Fruit fly (Drosophila melanogaster) whole organism, embryonic: ENCODE measurements around the gene Wee1.

ENCODE experiments used
- Bdp1 ChIP-seq: fragments of 200-800 bp; sonication (Bioruptor generic); optimal IDR thresholded peaks from 3 replicates; lab custom pipeline; 2016; ENCODE audit warnings: missing biosample characterization, missing genetic modification characterization
- Bgb ChIP-seq: fragments of 200-800 bp; sonication (Bioruptor generic); IDR thresholded peaks from 2 replicates; pipeline ENCODE4 v1.3.6; 2022; ENCODE audit warnings: missing biosample characterization, missing genetic modification characterization; ENCODE audit not compliant: partially characterized antibody
- CG10366 ChIP-seq: fragments of 200-800 bp; sonication (Bioruptor generic); IDR thresholded peaks from 2 replicates; pipeline ENCODE4 v1.3.6; 2022; ENCODE audit warnings: missing biosample characterization, missing genetic modification characterization
- CG11398 ChIP-seq: fragments of 200-800 bp; sonication (Bioruptor generic); optimal IDR thresholded peaks from 2 replicates; lab custom pipeline; 2016; ENCODE audit warnings: missing biosample characterization, missing genetic modification characterization
- CG11723 ChIP-seq: fragments of 200-800 bp; sonication (Bioruptor generic); optimal IDR thresholded peaks from 2 replicates; lab custom pipeline; 2017; ENCODE audit warnings: missing biosample characterization, mild to moderate bottlenecking, missing genetic modification characterization
- CG12391 ChIP-seq: fragments of 200-800 bp; sonication (Bioruptor generic); optimal IDR thresholded peaks from 3 replicates; lab custom pipeline; 2018; ENCODE audit warnings: missing biosample characterization, mild to moderate bottlenecking, missing genetic modification characterization, moderate library complexity
- CG12942 ChIP-seq: fragments of 200-800 bp; sonication (Bioruptor generic); optimal IDR thresholded peaks from 3 replicates; lab custom pipeline; 2016; ENCODE audit warnings: missing biosample characterization, missing genetic modification characterization
- CG13894 ChIP-seq: fragments of 200-800 bp; sonication (Bioruptor generic); optimal IDR thresholded peaks from 3 replicates; lab custom pipeline; 2018; ENCODE audit warnings: missing biosample characterization, mild to moderate bottlenecking, missing genetic modification characterization, moderate library complexity
- CG17328 ChIP-seq: fragments of 200-800 bp; sonication (Bioruptor generic); IDR thresholded peaks from 2 replicates; pipeline ENCODE4 v1.3.6; 2022; ENCODE audit warnings: missing biosample characterization, missing genetic modification characterization
- CG17359 ChIP-seq: fragments of 200-800 bp; sonication (Bioruptor generic); optimal IDR thresholded peaks from 3 replicates; lab custom pipeline; 2018; ENCODE audit warnings: missing biosample characterization, mild to moderate bottlenecking, missing genetic modification characterization, moderate library complexity
- CG18619 ChIP-seq: fragments of 200-800 bp; sonication (Bioruptor generic); optimal IDR thresholded peaks from 3 replicates; lab custom pipeline; 2017; ENCODE audit warnings: missing biosample characterization, mild to moderate bottlenecking, missing genetic modification characterization
- CG3163 ChIP-seq: fragments of 200-800 bp; sonication (Bioruptor generic); optimal IDR thresholded peaks from 3 replicates; lab custom pipeline; 2016; ENCODE audit warnings: missing biosample characterization, missing genetic modification characterization
- CG33557 ChIP-seq: fragments of 200-800 bp; sonication (Bioruptor generic); optimal IDR thresholded peaks from 2 replicates; lab custom pipeline; 2019; ENCODE audit warnings: missing biosample characterization, mild to moderate bottlenecking, missing genetic modification characterization, moderate library complexity
- CG34422 ChIP-seq: fragments of 200-800 bp; sonication (Bioruptor generic); IDR thresholded peaks from 3 replicates; pipeline ENCODE4 v1.3.6; 2022; ENCODE audit warnings: missing biosample characterization, missing genetic modification characterization
- CG4282 ChIP-seq: fragments of 200-800 bp; sonication (Bioruptor generic); optimal IDR thresholded peaks from 2 replicates; lab custom pipeline; 2016; ENCODE audit warnings: missing biosample characterization, missing genetic modification characterization
- CG6254 ChIP-seq: fragments of 200-800 bp; sonication (Bioruptor generic); optimal IDR thresholded peaks from 3 replicates; lab custom pipeline; 2017; ENCODE audit warnings: mild to moderate bottlenecking, missing biosample characterization, missing genetic modification reagents, missing genetic modification characterization
- CG6813 ChIP-seq: fragments of 200-800 bp; sonication (Bioruptor generic); optimal IDR thresholded peaks from 2 replicates; lab custom pipeline; 2017; ENCODE audit warnings: missing biosample characterization, missing genetic modification characterization, mild to moderate bottlenecking, moderate library complexity, missing genetic modification reagents
- Camta ChIP-seq: fragments of 200-800 bp; sonication (Bioruptor generic); optimal IDR thresholded peaks from 2 replicates; lab custom pipeline; 2016; ENCODE audit warnings: missing biosample characterization, missing genetic modification characterization
- Dfd ChIP-seq, 2 experiments: fragments of >200 bp; optimal IDR thresholded peaks; 2 replicates each; lab custom pipeline; 2017; ENCODE audit warnings: missing biosample characterization in 2 of 2, missing genetic modification characterization in 2 of 2
- Eip74EF ChIP-seq, 2 experiments: fragments of 200-800 bp in 1 of 2; fragments of >200 bp in 1 of 2; sonication (Bioruptor generic) in 1 of 2; optimal IDR thresholded peaks; 2 replicates each; lab custom pipeline; 2017 to 2019; ENCODE audit warnings: missing biosample characterization in 2 of 2, missing genetic modification characterization in 2 of 2, mild to moderate bottlenecking in 1 of 2, moderate library complexity in 1 of 2
- HLH4C ChIP-seq: fragments of 200-800 bp; sonication (Bioruptor generic); IDR thresholded peaks from 3 replicates; pipeline ENCODE4 v1.3.6; 2022; ENCODE audit warnings: missing biosample characterization, missing genetic modification characterization; ENCODE audit not compliant: partially characterized antibody
- Hey ChIP-seq: fragments of 200-800 bp; sonication (Bioruptor generic); optimal IDR thresholded peaks from 3 replicates; lab custom pipeline; 2018; ENCODE audit warnings: missing biosample characterization, mild to moderate bottlenecking, missing genetic modification characterization
- Hr51 ChIP-seq, 2 experiments: fragments of 200-800 bp; sonication (Bioruptor generic); optimal IDR thresholded peaks; 2 replicates in 1 of 2; 3 replicates in 1 of 2; lab custom pipeline; 2016 to 2018; ENCODE audit warnings: missing biosample characterization in 2 of 2, missing genetic modification characterization in 2 of 2, mild to moderate bottlenecking in 1 of 2, moderate library complexity in 1 of 2
- Lpt ChIP-seq: fragments of >200 bp; optimal IDR thresholded peaks from 2 replicates; lab custom pipeline; 2018; ENCODE audit warnings: missing biosample characterization, missing genetic modification characterization
- Med ChIP-seq: fragments of 200-800 bp; sonication (Bioruptor generic); peaks from one replicate; lab custom pipeline; 2016; ENCODE audit warnings: missing biosample characterization, missing genetic modification characterization, mild to moderate bottlenecking, inconsistent platforms, moderate library complexity
- Sox100B ChIP-seq: fragments of 200-800 bp; sonication (Bioruptor generic); optimal IDR thresholded peaks from 3 replicates; lab custom pipeline; 2018; ENCODE audit warnings: missing biosample characterization, mild to moderate bottlenecking, missing genetic modification characterization
- Taf1 ChIP-seq: fragments of 200-800 bp; sonication (Bioruptor generic); IDR thresholded peaks from 2 replicates; pipeline ENCODE4 v1.3.6; 2022; ENCODE audit warnings: missing biosample characterization, missing genetic modification characterization
- Xrp1 ChIP-seq: fragments of 200-800 bp; sonication (Bioruptor generic); IDR thresholded peaks from 2 replicates; pipeline ENCODE4 v1.3.6; 2022; ENCODE audit warnings: missing biosample characterization, missing genetic modification characterization
- ash1 ChIP-seq: fragments of 200-800 bp; sonication (Bioruptor generic); optimal IDR thresholded peaks from 2 replicates; lab custom pipeline; 2018; ENCODE audit warnings: missing biosample characterization, mild to moderate bottlenecking, missing genetic modification characterization
- crol ChIP-seq: fragments of 200-800 bp; sonication (Bioruptor generic); IDR thresholded peaks from 2 replicates; pipeline ENCODE4 v1.3.6; 2022; ENCODE audit warnings: missing biosample characterization, missing genetic modification characterization
- dati ChIP-seq: fragments of 200-800 bp; sonication (Bioruptor generic); IDR thresholded peaks from 2 replicates; pipeline ENCODE4 v1.3.6; 2022; ENCODE audit warnings: missing biosample characterization, missing genetic modification characterization
- emc ChIP-seq: fragments of 200-800 bp; sonication (Bioruptor generic); optimal IDR thresholded peaks from 2 replicates; lab custom pipeline; 2016; ENCODE audit warnings: missing biosample characterization, missing genetic modification characterization
- en ChIP-seq: fragments of 200-800 bp; sonication (Bioruptor generic); optimal IDR thresholded peaks from 2 replicates; lab custom pipeline; 2016; ENCODE audit warnings: missing biosample characterization, missing genetic modification characterization
- ftz-f1 ChIP-seq: fragments of 200-800 bp; sonication (Bioruptor generic); optimal IDR thresholded peaks from 2 replicates; lab custom pipeline; 2016; ENCODE audit warnings: missing biosample characterization, missing genetic modification characterization
- fu2 ChIP-seq: fragments of 200-800 bp; sonication (Bioruptor generic); optimal IDR thresholded peaks from 2 replicates; lab custom pipeline; 2016; ENCODE audit warnings: missing biosample characterization, missing genetic modification characterization
- ham ChIP-seq: fragments of 200-800 bp; sonication (Bioruptor generic); IDR thresholded peaks from 2 replicates; pipeline ENCODE4 v1.3.6; 2022; ENCODE audit warnings: missing biosample characterization, missing genetic modification characterization
- ken ChIP-seq: fragments of 200-800 bp; sonication (Bioruptor generic); IDR thresholded peaks from 3 replicates; pipeline ENCODE4 v1.3.6; 2022; ENCODE audit warnings: missing biosample characterization, missing genetic modification characterization
- lab ChIP-seq: fragments of 200-800 bp; sonication (Bioruptor generic); optimal IDR thresholded peaks from 3 replicates; lab custom pipeline; 2017; ENCODE audit warnings: missing biosample characterization, missing genetic modification characterization, mild to moderate bottlenecking, moderate library complexity, missing genetic modification reagents
- mirr ChIP-seq: fragments of 200-800 bp; sonication (Bioruptor generic); optimal IDR thresholded peaks from 3 replicates; lab custom pipeline; 2018; ENCODE audit warnings: missing biosample characterization, mild to moderate bottlenecking, missing genetic modification characterization
- oc ChIP-seq: fragments of 200-800 bp; sonication (Bioruptor generic); optimal IDR thresholded peaks from 2 replicates; lab custom pipeline; 2018; ENCODE audit warnings: missing biosample characterization, mild to moderate bottlenecking, missing genetic modification characterization, moderate library complexity
- pb ChIP-seq: fragments of 200-800 bp; sonication (Bioruptor generic); optimal IDR thresholded peaks from 3 replicates; lab custom pipeline; 2016; ENCODE audit warnings: missing biosample characterization, missing genetic modification characterization
- pzg ChIP-seq: fragments of 200-800 bp; sonication (Bioruptor generic); optimal IDR thresholded peaks from 3 replicates; lab custom pipeline; 2018; ENCODE audit warnings: missing biosample characterization, mild to moderate bottlenecking, missing genetic modification characterization, moderate library complexity
- shn ChIP-seq: fragments of 200-800 bp; sonication (Bioruptor generic); optimal IDR thresholded peaks from 3 replicates; lab custom pipeline; 2016; ENCODE audit warnings: missing biosample characterization, missing genetic modification characterization
- sisA ChIP-seq: fragments of 200-800 bp; sonication (Bioruptor generic); IDR thresholded peaks from 2 replicates; pipeline ENCODE4 v1.3.6; 2022; ENCODE audit warnings: missing biosample characterization, missing genetic modification characterization
- sna ChIP-seq: fragments of 200-800 bp; sonication (Bioruptor generic); IDR thresholded peaks from 2 replicates; pipeline ENCODE4 v1.3.6; 2022; ENCODE audit warnings: missing biosample characterization, missing genetic modification characterization; ENCODE audit not compliant: partially characterized antibody
- stc ChIP-seq: fragments of 200-800 bp; sonication (Bioruptor generic); IDR thresholded peaks from 2 replicates; pipeline ENCODE4 v1.3.6; 2022; ENCODE audit warnings: missing biosample characterization, missing genetic modification characterization
- tgo ChIP-seq: fragments of 200-800 bp; sonication (Bioruptor generic); IDR thresholded peaks from 3 replicates; pipeline ENCODE4 v1.3.6; 2022; ENCODE audit warnings: missing biosample characterization, missing genetic modification characterization
- trem ChIP-seq: fragments of 200-800 bp; optimal IDR thresholded peaks from 3 replicates; lab custom pipeline; 2019; ENCODE audit warnings: missing biosample characterization, mild to moderate bottlenecking, missing genetic modification characterization, moderate library complexity
- vvl ChIP-seq: fragments of 200-800 bp; sonication (Bioruptor generic); IDR thresholded peaks from 2 replicates; pipeline ENCODE4 v1.3.6; 2022; ENCODE audit warnings: missing biosample characterization, missing genetic modification characterization
- zfh1 ChIP-seq: fragments of 200-800 bp; sonication (Bioruptor generic); IDR thresholded peaks from 3 replicates; pipeline ENCODE4 v1.3.6; 2022; ENCODE audit warnings: missing biosample characterization, missing genetic modification characterization

Gene Wee1

dm6 chr2L:6919203-6919849, 5.4 kb upstream of the Wee1 start (continued):
- TF ChIP-seq mirr (GFP tag; lab: Kevin White, UChicago) = no peak
- no peak for TF ChIP-seq ham (GFP tag; lab: Robert Waterston, UW)
- TF ChIP-seq Dfd (GFP tag; optimal IDR thresholded peaks at IDR 0.05; lab: Kevin White, UChicago) = no peak
- TF ChIP-seq shn (GFP tag; lab: Kevin White, UChicago) = no peak
- TF ChIP-seq Camta (GFP tag; lab: Kevin White, UChicago) = no peak
- TF ChIP-seq Lpt = no peak
- no peak for TF ChIP-seq CG33557 (GFP tag; lab: Kevin White, UChicago)
- no peak for TF ChIP-seq fu2 (GFP tag; lab: Kevin White, UChicago)
- no peak for TF ChIP-seq CG3163 (GFP tag; lab: Kevin White, UChicago)
- no peak for TF ChIP-seq CG13894
- no peak for TF ChIP-seq ash1 (GFP tag; lab: Kevin White, UChicago)
- TF ChIP-seq Xrp1 (GFP tag; lab: Robert Waterston, UW) = no peak
- no peak for TF ChIP-seq CG12942 (GFP tag; lab: Kevin White, UChicago)
- TF ChIP-seq CG12391 (tag; lab: Kevin White, UChicago) = peak; percentile 27
- TF ChIP-seq Bdp1 (GFP tag; lab: Kevin White, UChicago) = no peak
- no peak for TF ChIP-seq en (GFP tag; lab: Kevin White, UChicago)
- no peak for TF ChIP-seq zfh1 (GFP tag; lab: Robert Waterston, UW)
- no peak for TF ChIP-seq sisA (GFP tag; lab: Robert Waterston, UW)
- TF ChIP-seq Hr51 (GFP tag; optimal IDR thresholded peaks at IDR 0.05; lab: Kevin White, UChicago) = no peak
- TF ChIP-seq crol = peak; percentile 77; the same call in 1 of the 2 replicates
- TF ChIP-seq CG18619 = peak; percentile 16
- TF ChIP-seq CG10366 = no peak
- TF ChIP-seq oc = no peak
- no peak for TF ChIP-seq stc (GFP tag; lab: Robert Waterston, UW)
- no peak for TF ChIP-seq lab (GFP tag; lab: Kevin White, UChicago)
- TF ChIP-seq Eip74EF (GFP tag; optimal IDR thresholded peaks at IDR 0.05; lab: Kevin White, UChicago) = no peak
- TF ChIP-seq CG11723 = no peak
- peak; percentile 49 for TF ChIP-seq pzg (GFP tag; lab: Kevin White, UChicago)
- no peak for TF ChIP-seq CG11398 (GFP tag; lab: Kevin White, UChicago)
- no peak for TF ChIP-seq pb (GFP tag; lab: Kevin White, UChicago)
- TF ChIP-seq tgo (GFP tag; lab: Robert Waterston, UW) = no peak
- TF ChIP-seq HLH4C (GFP tag; lab: Robert Waterston, UW) = no peak
- no peak for TF ChIP-seq Sox100B (GFP tag; lab: Kevin White, UChicago)
- TF ChIP-seq Taf1 (GFP tag; lab: Robert Waterston, UW) = no peak
- no peak for TF ChIP-seq trem
- no peak for TF ChIP-seq CG17359 (tag; lab: Kevin White, UChicago)
- TF ChIP-seq Hey (tag; lab: Kevin White, UChicago) = no peak
- no peak for TF ChIP-seq CG4282 (GFP tag; lab: Kevin White, UChicago)
- TF ChIP-seq ftz-f1 (GFP tag; lab: Kevin White, UChicago) = no peak
- TF ChIP-seq CG6813 (GFP tag; lab: Kevin White, UChicago) = no peak
- 0 out of 2 replicates have a peak, but pooled peaks have one; percentile 15 for TF ChIP-seq Bgb (GFP tag; lab: Robert Waterston, UW)
- TF ChIP-seq ken (GFP tag; lab: Robert Waterston, UW) = no peak
- no peak for TF ChIP-seq vvl (GFP tag; lab: Robert Waterston, UW)
- TF ChIP-seq CG34422 = peak; percentile 22; the same call in 1 of the 3 replicates
- TF ChIP-seq Med = peak; percentile 1
- no peak for TF ChIP-seq emc (GFP tag; lab: Kevin White, UChicago)
- no peak for TF ChIP-seq CG17328 (GFP tag; lab: Robert Waterston, UW)
- no peak for TF ChIP-seq dati (GFP tag; lab: Robert Waterston, UW)
- TF ChIP-seq CG6254 (GFP tag; lab: Kevin White, UChicago) = no peak
- 0 out of 2 replicates have a peak, but pooled peaks have one; percentile 10 for TF ChIP-seq sna (GFP tag; lab: Robert Waterston, UW)
